Fruit fly (Drosophila melanogaster) whole organism, embryonic: ENCODE results near the gene Tsen34.

ENCODE experiments used
- Ada2b ChIP-seq: fragments of 200-800 bp; sonication (Bioruptor generic); IDR thresholded peaks from 2 replicates; pipeline ENCODE4 v1.3.6; 2022; ENCODE audit warnings: missing biosample characterization, missing genetic modification characterization
- CG10366 ChIP-seq: fragments of 200-800 bp; sonication (Bioruptor generic); IDR thresholded peaks from 2 replicates; pipeline ENCODE4 v1.3.6; 2022; ENCODE audit warnings: missing biosample characterization, missing genetic modification characterization
- CG10431 ChIP-seq: fragments of 200-800 bp; sonication (Bioruptor generic); optimal IDR thresholded peaks from 3 replicates; lab custom pipeline; 2018; ENCODE audit warnings: missing biosample characterization, mild to moderate bottlenecking, missing genetic modification characterization
- CG10565 ChIP-seq: fragments of 200-800 bp; sonication (Bioruptor generic); optimal IDR thresholded peaks from 3 replicates; lab custom pipeline; 2016; ENCODE audit warnings: missing biosample characterization, mild to moderate bottlenecking, missing genetic modification characterization
- CG1233 ChIP-seq: fragments of 200-800 bp; sonication (Bioruptor generic); optimal IDR thresholded peaks from 4 replicates; lab custom pipeline; 2018; ENCODE audit warnings: missing biosample characterization, mild to moderate bottlenecking, missing genetic modification characterization
- CG13296 ChIP-seq: fragments of 200-800 bp; sonication (Bioruptor generic); optimal IDR thresholded peaks from 3 replicates; lab custom pipeline; 2018; ENCODE audit warnings: missing biosample characterization, mild to moderate bottlenecking, missing genetic modification characterization
- CG13424 ChIP-seq: fragments of 200-800 bp; sonication (Bioruptor generic); optimal IDR thresholded peaks from 2 replicates; lab custom pipeline; 2019; ENCODE audit warnings: missing biosample characterization, mild to moderate bottlenecking, missing genetic modification characterization, moderate library complexity
- CG15514 ChIP-seq: fragments of 200-800 bp; sonication (Bioruptor generic); optimal IDR thresholded peaks from 3 replicates; lab custom pipeline; 2017; ENCODE audit warnings: missing biosample characterization, missing genetic modification characterization, mild to moderate bottlenecking, moderate library complexity, missing genetic modification reagents
- CG15696 ChIP-seq: fragments of 200-800 bp; sonication (Bioruptor generic); optimal IDR thresholded peaks from 2 replicates; lab custom pipeline; 2019; ENCODE audit warnings: missing biosample characterization, mild to moderate bottlenecking, missing genetic modification characterization, moderate library complexity
- CG16863 ChIP-seq: fragments of 200-800 bp; sonication (Bioruptor generic); optimal IDR thresholded peaks from 3 replicates; lab custom pipeline; 2016; ENCODE audit warnings: missing biosample characterization, missing genetic modification characterization
- CG17568 ChIP-seq: fragments of 200-800 bp; sonication (Bioruptor generic); optimal IDR thresholded peaks from 2 replicates; lab custom pipeline; 2018; ENCODE audit warnings: missing biosample characterization, mild to moderate bottlenecking, missing genetic modification characterization, moderate library complexity
- CG1792 ChIP-seq: fragments of 200-800 bp; sonication (Bioruptor generic); optimal IDR thresholded peaks from 2 replicates; lab custom pipeline; 2016; ENCODE audit warnings: missing biosample characterization, missing genetic modification characterization
- CG18262 ChIP-seq: fragments of 200-800 bp; optimal IDR thresholded peaks from 3 replicates; lab custom pipeline; 2019; ENCODE audit warnings: missing biosample characterization, mild to moderate bottlenecking, missing genetic modification characterization, moderate library complexity
- CG1832 ChIP-seq: fragments of 200-800 bp; sonication (Bioruptor generic); optimal IDR thresholded peaks from 2 replicates; lab custom pipeline; 2017; ENCODE audit warnings: missing biosample characterization, mild to moderate bottlenecking, missing genetic modification characterization, inconsistent platforms
- CG2712 ChIP-seq: fragments of 200-800 bp; optimal IDR thresholded peaks from 3 replicates; lab custom pipeline; 2019; ENCODE audit warnings: missing biosample characterization, mild to moderate bottlenecking, missing genetic modification characterization, moderate library complexity
- CG30431 ChIP-seq: fragments of 200-800 bp; sonication (Bioruptor generic); optimal IDR thresholded peaks from 2 replicates; lab custom pipeline; 2017; ENCODE audit warnings: missing biosample characterization, missing genetic modification characterization
- CG3065 ChIP-seq: fragments of 200-800 bp; sonication (Bioruptor generic); optimal IDR thresholded peaks from 2 replicates; lab custom pipeline; 2016; ENCODE audit warnings: missing biosample characterization, missing genetic modification characterization
- CG3407 ChIP-seq: fragments of 200-800 bp; sonication (Bioruptor generic); optimal IDR thresholded peaks from 2 replicates; lab custom pipeline; 2018; ENCODE audit warnings: missing biosample characterization, mild to moderate bottlenecking, missing genetic modification characterization
- CG34376 ChIP-seq: fragments of 200-800 bp; sonication (Bioruptor generic); optimal IDR thresholded peaks from 2 replicates; lab custom pipeline; 2018; ENCODE audit warnings: missing biosample characterization, mild to moderate bottlenecking, missing genetic modification characterization
- CG3726 ChIP-seq: fragments of 200-800 bp; sonication (Bioruptor generic); IDR thresholded peaks from 3 replicates; pipeline ENCODE4, ENCODE4 v1.3.6; 2022; ENCODE audit warnings: missing biosample characterization, missing genetic modification characterization
- CG4820 ChIP-seq: fragments of 200-800 bp; sonication (Bioruptor generic); optimal IDR thresholded peaks from 3 replicates; lab custom pipeline; 2016; ENCODE audit warnings: missing biosample characterization, missing genetic modification characterization
- CG6683 ChIP-seq: fragments of 200-800 bp; sonication (Bioruptor generic); optimal IDR thresholded peaks from 2 replicates; lab custom pipeline; 2017; ENCODE audit warnings: missing biosample characterization, mild to moderate bottlenecking, missing genetic modification characterization, missing genetic modification reagents
- CG6689 ChIP-seq: fragments of 200-800 bp; sonication (Bioruptor generic); IDR thresholded peaks from 2 replicates; pipeline ENCODE4 v1.3.6; 2022; ENCODE audit warnings: missing biosample characterization, missing genetic modification characterization
- GATAe ChIP-seq: fragments of 200-800 bp; sonication (Bioruptor generic); conservative IDR thresholded peaks from 2 replicates; pipeline ENCODE4 v1.3.6; 2022; ENCODE audit warnings: missing biosample characterization, missing genetic modification characterization
- HHEX ChIP-seq: fragments of 200-800 bp; sonication (Bioruptor generic); optimal IDR thresholded peaks from 3 replicates; lab custom pipeline; 2017; ENCODE audit warnings: missing biosample characterization, mild to moderate bottlenecking, missing genetic modification characterization, missing genetic modification reagents
- HmgZ ChIP-seq: fragments of 200-800 bp; sonication (Bioruptor generic); optimal IDR thresholded peaks from 2 replicates; lab custom pipeline; 2018; ENCODE audit warnings: missing biosample characterization, mild to moderate bottlenecking, missing genetic modification characterization
- Hr51 ChIP-seq, 2 experiments: fragments of 200-800 bp; sonication (Bioruptor generic); optimal IDR thresholded peaks; 2 replicates in 1 of 2; 3 replicates in 1 of 2; lab custom pipeline; 2016 to 2018; ENCODE audit warnings: missing biosample characterization in 2 of 2, missing genetic modification characterization in 2 of 2, mild to moderate bottlenecking in 1 of 2, moderate library complexity in 1 of 2
- NC2α ChIP-seq: fragments of 200-800 bp; sonication (Bioruptor generic); optimal IDR thresholded peaks from 2 replicates; lab custom pipeline; 2016; ENCODE audit warnings: missing biosample characterization, missing genetic modification characterization
- PHDP ChIP-seq: fragments of 200-800 bp; sonication (Bioruptor generic); optimal IDR thresholded peaks from 3 replicates; lab custom pipeline; 2018; ENCODE audit warnings: missing biosample characterization, mild to moderate bottlenecking, missing genetic modification characterization, moderate library complexity
- Rx ChIP-seq: fragments of 200-800 bp; sonication (Bioruptor generic); IDR thresholded peaks from 2 replicates; pipeline ENCODE4 v1.3.6; 2022; ENCODE audit warnings: missing biosample characterization, missing genetic modification characterization
- ab ChIP-seq: fragments of 200-800 bp; sonication (Bioruptor generic); optimal IDR thresholded peaks from 2 replicates; lab custom pipeline; 2016; ENCODE audit warnings: missing biosample characterization, missing genetic modification characterization
- abd-A ChIP-seq: fragments of 200-800 bp; sonication (Bioruptor generic); optimal IDR thresholded peaks from 3 replicates; lab custom pipeline; 2019; ENCODE audit warnings: missing biosample characterization, mild to moderate bottlenecking, missing genetic modification characterization, moderate library complexity
- aop ChIP-seq: fragments of 200-800 bp; sonication (Bioruptor generic); IDR thresholded peaks from 2 replicates; pipeline ENCODE4 v1.3.6; 2022; ENCODE audit warnings: missing biosample characterization, missing genetic modification characterization
- crc ChIP-seq: fragments of 200-800 bp; sonication (Bioruptor generic); optimal IDR thresholded peaks from 2 replicates; lab custom pipeline; 2016; ENCODE audit warnings: missing biosample characterization, missing genetic modification characterization
- dmrt11E ChIP-seq: fragments of 200-800 bp; sonication (Bioruptor generic); optimal IDR thresholded peaks from 3 replicates; lab custom pipeline; 2018; ENCODE audit warnings: missing biosample characterization, mild to moderate bottlenecking, missing genetic modification characterization, moderate library complexity
- en ChIP-seq: fragments of 200-800 bp; sonication (Bioruptor generic); optimal IDR thresholded peaks from 2 replicates; lab custom pipeline; 2016; ENCODE audit warnings: missing biosample characterization, missing genetic modification characterization
- exex ChIP-seq: fragments of 200-800 bp; sonication (Bioruptor generic); optimal IDR thresholded peaks from 4 replicates; lab custom pipeline; 2018; ENCODE audit warnings: missing biosample characterization, mild to moderate bottlenecking, missing genetic modification characterization, moderate library complexity
- fd96Cb ChIP-seq: fragments of 200-800 bp; sonication (Bioruptor generic); optimal IDR thresholded peaks from 2 replicates; lab custom pipeline; 2018; ENCODE audit warnings: missing biosample characterization, mild to moderate bottlenecking, missing genetic modification characterization, moderate library complexity
- grau ChIP-seq: fragments of 200-800 bp; optimal IDR thresholded peaks from 3 replicates; lab custom pipeline; 2019; ENCODE audit warnings: missing biosample characterization, mild to moderate bottlenecking, missing genetic modification characterization, moderate library complexity
- hbn ChIP-seq: fragments of 200-800 bp; sonication (Bioruptor generic); IDR thresholded peaks from 2 replicates; pipeline ENCODE4 v1.3.6; 2022; ENCODE audit warnings: missing biosample characterization, missing genetic modification characterization; ENCODE audit not compliant: partially characterized antibody
- kni ChIP-seq: fragments of 200-800 bp; sonication (Bioruptor generic); optimal IDR thresholded peaks from 3 replicates; lab custom pipeline; 2017; ENCODE audit warnings: mild to moderate bottlenecking, missing biosample characterization, missing genetic modification reagents, missing genetic modification characterization
- lbe ChIP-seq: fragments of 200-800 bp; sonication (Bioruptor generic); optimal IDR thresholded peaks from 2 replicates; lab custom pipeline; 2016; ENCODE audit warnings: missing biosample characterization, mild to moderate bottlenecking, missing genetic modification characterization
- nerfin-1 ChIP-seq: fragments of 200-800 bp; sonication (Bioruptor generic); optimal IDR thresholded peaks from 3 replicates; lab custom pipeline; 2019; ENCODE audit warnings: missing biosample characterization, mild to moderate bottlenecking, missing genetic modification characterization, moderate library complexity
- pho ChIP-seq: fragments of 200-800 bp; sonication (Bioruptor generic); optimal IDR thresholded peaks from 2 replicates; lab custom pipeline; 2016; ENCODE audit warnings: missing biosample characterization, missing genetic modification characterization
- pzg ChIP-seq: fragments of 200-800 bp; sonication (Bioruptor generic); optimal IDR thresholded peaks from 3 replicates; lab custom pipeline; 2018; ENCODE audit warnings: missing biosample characterization, mild to moderate bottlenecking, missing genetic modification characterization, moderate library complexity
- sd ChIP-seq: fragments of 200-800 bp; sonication (Bioruptor generic); optimal IDR thresholded peaks from 3 replicates; lab custom pipeline; 2018; ENCODE audit warnings: missing biosample characterization, mild to moderate bottlenecking, missing genetic modification characterization, moderate library complexity
- slbo ChIP-seq: fragments of 200-800 bp; sonication (Bioruptor generic); IDR thresholded peaks from 2 replicates; pipeline ENCODE4 v1.3.6; 2022; ENCODE audit warnings: missing biosample characterization, missing genetic modification characterization
- slp2 ChIP-seq: fragments of 200-800 bp; sonication (Bioruptor generic); optimal IDR thresholded peaks from 2 replicates; lab custom pipeline; 2016; ENCODE audit warnings: missing biosample characterization, missing genetic modification characterization
- sob ChIP-seq: fragments of 200-800 bp; sonication (Bioruptor generic); IDR thresholded peaks from 2 replicates; pipeline ENCODE4 v1.3.6; 2022; ENCODE audit warnings: missing biosample characterization, missing genetic modification characterization
- zfh2 ChIP-seq: fragments of 200-800 bp; sonication (Bioruptor generic); optimal IDR thresholded peaks from 2 replicates; lab custom pipeline; 2016; ENCODE audit warnings: missing biosample characterization, missing genetic modification characterization

Tsen34 gene

DNA sequence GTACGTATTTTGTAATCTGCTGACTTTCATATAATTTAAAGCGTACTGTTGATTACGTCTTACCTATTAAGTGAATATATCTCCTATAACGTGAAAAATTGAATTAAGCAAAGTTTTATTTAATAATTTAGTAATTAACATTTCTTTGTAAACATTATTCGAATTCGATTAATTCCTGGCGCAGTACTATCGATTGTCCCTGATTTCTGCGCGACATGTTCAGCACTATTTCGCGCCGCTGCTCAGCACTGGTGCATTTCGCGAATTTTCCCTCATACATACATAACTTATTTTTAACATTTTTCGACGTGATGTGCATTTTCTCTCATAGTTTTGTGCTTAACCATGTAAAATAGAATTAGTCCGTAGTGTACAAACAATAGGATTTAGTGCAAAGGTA lies 28.0 kb upstream of the Tsen34 start, which contains the start of gene Helz (continued):
- no peak for TF ChIP-seq Hr51 (GFP tag; optimal IDR thresholded peaks at IDR 0.05; lab: Kevin White, UChicago)
- TF ChIP-seq CG13296 (GFP tag; lab: Kevin White, UChicago): no peak
- no peak for TF ChIP-seq pho (GFP tag; lab: Kevin White, UChicago)
- no peak for TF ChIP-seq Rx (GFP tag; lab: Robert Waterston, UW)
- TF ChIP-seq ab (GFP tag; lab: Kevin White, UChicago): no peak
- peak; percentile 59 for TF ChIP-seq pzg
- no peak for TF ChIP-seq CG17568 (GFP tag; lab: Kevin White, UChicago)
- no peak for TF ChIP-seq CG3726 (GFP tag; lab: Robert Waterston, UW)
- TF ChIP-seq aop (GFP tag; lab: Robert Waterston, UW): no peak
- no peak for TF ChIP-seq CG13424 (tag; lab: Kevin White, UChicago)
- TF ChIP-seq CG15696 (tag; lab: Kevin White, UChicago): no peak
- no peak for TF ChIP-seq CG10431 (GFP tag; lab: Kevin White, UChicago)
- no peak for TF ChIP-seq HHEX (GFP tag; lab: Kevin White, UChicago)
- no peak for TF ChIP-seq CG3065 (GFP tag; lab: Kevin White, UChicago)
- no peak for TF ChIP-seq GATAe (GFP tag; lab: Robert Waterston, UW)
- no peak for TF ChIP-seq CG34376
- TF ChIP-seq exex (tag; lab: Kevin White, UChicago): no peak
- TF ChIP-seq grau (tag; lab: Kevin White, UChicago): no peak
- no peak for TF ChIP-seq NC2α (GFP tag; lab: Kevin White, UChicago)
- no peak for TF ChIP-seq crc (GFP tag; lab: Kevin White, UChicago)
- TF ChIP-seq Ada2b (GFP tag; lab: Robert Waterston, UW): no peak
- TF ChIP-seq CG10565 (GFP tag; lab: Kevin White, UChicago): no peak
- peak; percentile 61 for TF ChIP-seq sob (GFP tag; lab: Robert Waterston, UW)
- TF ChIP-seq zfh2: peak; percentile 10
- peak; percentile 39 for TF ChIP-seq HmgZ
- no peak for TF ChIP-seq CG1233
- TF ChIP-seq fd96Cb: no peak
- no peak for TF ChIP-seq hbn
- TF ChIP-seq nerfin-1 (tag; lab: Kevin White, UChicago): no peak
- TF ChIP-seq dmrt11E (tag; lab: Kevin White, UChicago): no peak
- TF ChIP-seq slp2 (GFP tag; lab: Kevin White, UChicago): no peak
- no peak for TF ChIP-seq PHDP (tag; lab: Kevin White, UChicago)
- TF ChIP-seq CG3407 (GFP tag; lab: Kevin White, UChicago): no peak

DNA sequence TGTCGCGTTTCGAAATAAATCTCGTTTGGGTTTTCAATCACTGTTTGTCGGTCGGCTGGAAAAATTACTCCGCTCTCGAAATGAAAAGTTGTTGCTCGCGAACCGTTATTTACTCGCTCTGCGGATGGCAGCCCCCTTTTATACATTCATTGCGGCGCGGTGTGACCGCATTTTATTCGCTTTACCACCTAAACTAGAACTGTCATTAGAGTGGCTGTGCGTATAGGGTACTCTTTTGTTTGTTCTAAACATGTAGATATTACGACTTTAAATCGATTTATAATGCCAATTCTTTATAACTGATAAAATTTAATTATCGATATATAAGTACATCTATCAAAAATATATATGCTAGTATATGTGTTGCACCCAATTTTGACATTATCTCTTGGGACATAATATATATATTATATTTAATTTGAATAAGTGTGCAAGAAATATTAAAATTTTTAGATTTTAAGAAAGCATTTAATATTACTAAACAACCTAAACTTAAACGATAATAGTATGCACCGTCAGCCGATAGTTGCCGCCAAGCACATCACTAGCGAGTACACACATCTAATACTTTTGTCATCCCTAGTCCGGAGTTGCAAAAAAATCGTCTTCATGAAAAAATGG lies 24.7 kb upstream of the Tsen34 start, which contains the start of the genes bmm and Tdrd3:
TSS of gene bmm (minus strand) at position 183 of the 621 bp plus-strand sequence.
TSS of gene Tdrd3 (plus strand) at position 562 of the 621 bp plus-strand sequence.
- no peak for TF ChIP-seq CG1832 (GFP tag; lab: Kevin White, UChicago)
- TF ChIP-seq CG10366 (GFP tag; lab: Robert Waterston, UW): peak; percentile 71
- TF ChIP-seq en (GFP tag; lab: Kevin White, UChicago): no peak
- peak; percentile 94 for TF ChIP-seq slbo
- peak; percentile 38 for TF ChIP-seq CG30431
- TF ChIP-seq CG3407 (GFP tag; lab: Kevin White, UChicago): peak; percentile 45
- peak; percentile 52 for TF ChIP-seq CG6683 (GFP tag; lab: Kevin White, UChicago)
- peak; percentile 61 for TF ChIP-seq CG15514
- peak; percentile 70 for TF ChIP-seq CG6689 (GFP tag; lab: Robert Waterston, UW)
- TF ChIP-seq lbe (GFP tag; lab: Kevin White, UChicago): peak; percentile 44
- no peak for TF ChIP-seq CG1792 (GFP tag; lab: Kevin White, UChicago)
- TF ChIP-seq CG16863: no peak
- peak; percentile 45 for TF ChIP-seq kni (GFP tag; lab: Kevin White, UChicago)
- peak; percentile 89 for TF ChIP-seq sob (GFP tag; lab: Robert Waterston, UW)
- TF ChIP-seq CG18262 (tag; lab: Kevin White, UChicago): peak; percentile 88
- TF ChIP-seq CG2712 (tag; lab: Kevin White, UChicago): peak; percentile 91
- TF ChIP-seq CG4820: peak; percentile 74
- peak; percentile 56 for TF ChIP-seq sd (tag; lab: Kevin White, UChicago)
- peak; percentile 84 for TF ChIP-seq PHDP (tag; lab: Kevin White, UChicago)
- peak; percentile 86 for TF ChIP-seq abd-A (tag; lab: Kevin White, UChicago)
